1 fruit fly cellular context compared by ENCODE assay signal in the genomic region with DNA sequence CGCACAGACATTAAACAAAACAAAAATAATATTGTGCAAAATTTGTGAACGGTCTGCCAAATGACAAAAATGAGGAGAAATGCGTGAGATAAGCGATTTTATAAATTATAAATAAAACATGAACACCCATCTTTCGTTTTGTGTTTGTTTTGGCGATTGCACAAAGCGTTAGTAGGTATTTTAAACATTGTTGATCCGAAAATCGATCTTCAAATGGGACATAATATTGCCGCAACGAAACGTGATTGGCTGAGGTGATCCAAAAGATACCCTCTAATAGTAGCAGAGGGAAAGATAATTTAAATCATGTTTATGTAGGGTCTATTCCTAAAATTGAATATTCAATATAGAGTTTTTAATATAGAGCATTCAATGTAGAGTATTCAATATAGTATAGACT.
A peak's percentile ranks its signal among the peaks of the same experiment; 100 is the strongest.
TF ChIP-seq lines count a peak whose summit lies in the region.

No protein-coding gene starts in this region.

TF ChIP-seq in whole organism, embryonic, 481 proteins besides CTCF, POLR2A, EP300 and RAD21 (continued from another document):
- no peak for TF ChIP-seq CG2678 (tag; optimal IDR thresholded peaks at IDR 0.05; lab: Kevin White, UChicago)
- peak; percentile 5 for TF ChIP-seq Meics (GFP tag; optimal IDR thresholded peaks at IDR 0.05; lab: Kevin White, UChicago)
- TF ChIP-seq al (GFP tag; IDR thresholded peaks at IDR 0.05; lab: Robert Waterston, UW): 0 out of 2 replicates have a peak, but pooled peaks have one; percentile 15
- no peak for TF ChIP-seq mirr (GFP tag; optimal IDR thresholded peaks at IDR 0.05; lab: Kevin White, UChicago)
- peak in 1 of 2 experiments; percentile 20 for TF ChIP-seq Hr51 (GFP tag; optimal IDR thresholded peaks at IDR 0.05; lab: Kevin White, UChicago)
- peak; percentile 16 for TF ChIP-seq D19A (tag; optimal IDR thresholded peaks at IDR 0.05; lab: Kevin White, UChicago)
- TF ChIP-seq gem (tag; optimal IDR thresholded peaks at IDR 0.05; lab: Kevin White, UChicago): peak; percentile 17
- no peak for TF ChIP-seq sr (GFP tag; IDR thresholded peaks at IDR 0.05; lab: Robert Waterston, UW)
